Fruit fly (Drosophila melanogaster): ENCODE measurements around the gene sgg.

sgg gene

dm6 chrX:2685022-2685421 lies 51.3 kb downstream of the sgg start (continued):
- no peak for TF ChIP-seq CG9437 (GFP tag; optimal IDR thresholded peaks at IDR 0.05)
- no peak for TF ChIP-seq H15 (GFP tag; IDR thresholded peaks at IDR 0.05)
- no peak for TF ChIP-seq CG8290 (GFP tag; optimal IDR thresholded peaks at IDR 0.05)
- no peak for TF ChIP-seq CG8290 (tag; optimal IDR thresholded peaks at IDR 0.05)
- TF ChIP-seq pan (optimal IDR thresholded peaks at IDR 0.05): no peak
- no peak for TF ChIP-seq pan (GFP tag; optimal IDR thresholded peaks at IDR 0.05 in 1 of 2, IDR thresholded peaks at IDR 0.05 in 1 of 2)
- no peak for TF ChIP-seq ap (GFP tag; IDR thresholded peaks at IDR 0.05)
- TF ChIP-seq oc (tag; optimal IDR thresholded peaks at IDR 0.05): no peak
- no peak for TF ChIP-seq CG34224 (GFP tag; IDR thresholded peaks at IDR 0.05; ENCODE audit: partially characterized antibody)
- TF ChIP-seq CG12219 (GFP tag; optimal IDR thresholded peaks at IDR 0.05): no peak
- no peak for TF ChIP-seq CG4854 (GFP tag; optimal IDR thresholded peaks at IDR 0.05)
- peak; percentile 61 for TF ChIP-seq CG18599 (GFP tag; optimal IDR thresholded peaks at IDR 0.05)
- TF ChIP-seq CG15011 (GFP tag; optimal IDR thresholded peaks at IDR 0.05): no peak
- no peak for TF ChIP-seq CG11247 (GFP tag; IDR thresholded peaks at IDR 0.05)
- TF ChIP-seq HLH4C (GFP tag; IDR thresholded peaks at IDR 0.05; ENCODE audit: partially characterized antibody): no peak
- TF ChIP-seq Med (GFP tag): peak; percentile 69
- peak; percentile 69 for TF ChIP-seq cwo (GFP tag; optimal IDR thresholded peaks at IDR 0.05)
- no peak for TF ChIP-seq z (GFP tag; IDR thresholded peaks at IDR 0.05)
- no peak for TF ChIP-seq CG4360 (GFP tag; IDR thresholded peaks at IDR 0.05)
- no peak for TF ChIP-seq Aef1 (GFP tag; IDR thresholded peaks at IDR 0.05)
- peak; percentile 19 for TF ChIP-seq dmrt99B (tag; optimal IDR thresholded peaks at IDR 0.05)
- no peak for TF ChIP-seq CG3838 (GFP tag; optimal IDR thresholded peaks at IDR 0.05)
- peak; percentile 8 for TF ChIP-seq CG10543 (GFP tag; optimal IDR thresholded peaks at IDR 0.05)
- TF ChIP-seq tap (tag; optimal IDR thresholded peaks at IDR 0.05): no peak
- TF ChIP-seq row (GFP tag; IDR thresholded peaks at IDR 0.05): peak; percentile 65
- TF ChIP-seq Hr39 (optimal IDR thresholded peaks at IDR 0.05): no peak
- no peak for TF ChIP-seq CkIIα-i1 (GFP tag; IDR thresholded peaks at IDR 0.05)
- peak; percentile 25 for TF ChIP-seq lab (GFP tag; optimal IDR thresholded peaks at IDR 0.05)
- no peak for TF ChIP-seq Deaf1 (tag; optimal IDR thresholded peaks at IDR 0.05)
- TF ChIP-seq fd102C (GFP tag; optimal IDR thresholded peaks at IDR 0.05): no peak
- peak; percentile 16 for TF ChIP-seq CG34376 (GFP tag; optimal IDR thresholded peaks at IDR 0.05)
- no peak for TF ChIP-seq PHDP (tag; optimal IDR thresholded peaks at IDR 0.05)
- peak; percentile 9 for TF ChIP-seq CG13894 (tag; optimal IDR thresholded peaks at IDR 0.05)
- TF ChIP-seq sens (GFP tag): peak; percentile 52
- TF ChIP-seq B-H1 (GFP tag; IDR thresholded peaks at IDR 0.05): no peak

- TF ChIP-seq ham (GFP tag; IDR thresholded peaks at IDR 0.05) (no peak), Tbp (GFP tag; optimal IDR thresholded peaks at IDR 0.05) (no peak), slp2 (GFP tag; optimal IDR thresholded peaks at IDR 0.05) (no peak), nerfin-1 (tag; optimal IDR thresholded peaks at IDR 0.05) (no peak), jumu (GFP tag; optimal IDR thresholded peaks at IDR 0.05) (no peak), pan (optimal IDR thresholded peaks at IDR 0.05) (no peak), pan (GFP tag; optimal IDR thresholded peaks at IDR 0.05 in 1 of 2, IDR thresholded peaks at IDR 0.05 in 1 of 2) (no peak), Atf6 (GFP tag; IDR thresholded peaks at IDR 0.05) (no peak), CG6854 (GFP tag; optimal IDR thresholded peaks at IDR 0.05) (no peak), CG13624 (GFP tag; optimal IDR thresholded peaks at IDR 0.05) (no peak), ken (GFP tag; IDR thresholded peaks at IDR 0.05) (no peak)
These were observed 51.8 kb downstream of the sgg start, which contains the start of gene per for dm6 chrX:2685580-2685979. TSS of gene per (plus strand) at chrX:2685580.

All from whole organism, embryonic.